Worm (Caenorhabditis elegans) whole organism, midembryonic: ENCODE measurements around the gene iscu-1.

ENCODE experiments used
- T22C8.4 ChIP-seq: fragments of 200-800 bp; sonication (Bioruptor generic); IDR thresholded peaks from 2 replicates; pipeline ENCODE4 v1.3.6; 2022; ENCODE audit warnings: missing genetic modification characterization, missing compliant biosample characterization
- cog-1 ChIP-seq: sonication (generic microtip); optimal IDR thresholded peaks from 2 replicates; lab custom pipeline; 2016; ENCODE audit warnings: missing genetic modification characterization, missing compliant biosample characterization
- flt-1 ChIP-seq: fragments of 200-800 bp; sonication (Bioruptor generic); IDR thresholded peaks from 2 replicates; pipeline ENCODE4 v1.3.6; 2022; ENCODE audit warnings: missing genetic modification characterization, missing compliant biosample characterization
- klf-2 ChIP-seq: fragments of 200-800 bp; sonication (Bioruptor generic); conservative IDR thresholded peaks from 2 replicates; pipeline ENCODE4 v1.3.6; 2022; ENCODE audit warnings: missing genetic modification reagents, missing genetic modification characterization, missing compliant biosample characterization
- med-1 ChIP-seq: sonication (generic microtip); optimal IDR thresholded peaks from 2 replicates; lab custom pipeline; 2017; ENCODE audit warnings: missing genetic modification characterization, mild to moderate bottlenecking, missing compliant biosample characterization, antibody characterized with exemption, missing genetic modification reagents; ENCODE audit not compliant: insufficient read depth
- ref-1 ChIP-seq: fragments of 200-800 bp; sonication (Bioruptor generic); conservative IDR thresholded peaks from 2 replicates; pipeline ENCODE4 v1.3.6; 2022; ENCODE audit warnings: missing genetic modification reagents, missing genetic modification characterization, missing compliant biosample characterization
- tab-1 ChIP-seq: fragments of 200-800 bp; sonication (Bioruptor generic); IDR thresholded peaks from 2 replicates; pipeline ENCODE4 v1.3.6; 2022; ENCODE audit warnings: missing genetic modification characterization, missing compliant biosample characterization
- ztf-23 ChIP-seq: fragments of 200-800 bp; sonication (Bioruptor generic); IDR thresholded peaks from 2 replicates; pipeline ENCODE4 v1.3.6; 2022; ENCODE audit warnings: missing genetic modification reagents, missing genetic modification characterization, missing compliant biosample characterization
- ztf-29 ChIP-seq: fragments of 200-800 bp; sonication (Bioruptor generic); IDR thresholded peaks from 2 replicates; pipeline ENCODE4 v1.3.6; 2022; ENCODE audit warnings: missing genetic modification reagents, missing genetic modification characterization, missing compliant biosample characterization

The iscu-1 gene

ce11 chrIV:13776745-13777144 lies 7.0 kb upstream of the iscu-1 start:
- TF ChIP-seq cog-1 (no peak), ztf-23 (no peak), T22C8.4 (GFP tag; lab: Robert Waterston, UW) (no peak), klf-2 (no peak), tab-1 (GFP tag; lab: Robert Waterston, UW) (no peak), ref-1 (GFP tag; lab: Robert Waterston, UW) (no peak), med-1 (GFP tag; lab: Kevin White, UChicago) (no peak), flt-1 (GFP tag; lab: Robert Waterston, UW) (no peak), ztf-29 (no peak)

DNA sequence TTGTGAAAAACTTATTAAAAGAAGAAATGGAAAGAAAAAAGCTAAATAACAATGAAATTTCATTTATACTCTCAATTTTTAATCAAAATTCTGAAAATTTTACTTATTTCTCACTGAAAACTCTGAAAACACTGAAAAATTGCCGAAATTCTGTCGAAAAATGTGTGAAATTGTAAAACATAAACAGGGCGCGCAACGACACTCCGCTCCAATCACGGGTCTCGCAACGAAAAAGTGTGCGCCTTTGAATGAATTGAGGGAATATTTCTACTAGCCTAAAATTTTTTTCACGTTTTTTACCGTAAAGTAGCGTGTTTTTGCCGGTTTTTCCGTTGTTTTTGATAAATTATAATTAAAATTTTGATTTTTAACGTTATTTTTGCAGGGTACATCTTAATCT lies 6.3 kb upstream of the iscu-1 start, which contains the start of gene rpl-18:
Gene rpl-18 (plus strand): TSS at position 386 of the 400 bp plus-strand sequence.
- TF ChIP-seq med-1 (GFP tag; lab: Kevin White, UChicago) = no peak
- no peak for TF ChIP-seq cog-1
- no peak for TF ChIP-seq tab-1 (GFP tag; lab: Robert Waterston, UW)
- no peak for TF ChIP-seq flt-1 (GFP tag; lab: Robert Waterston, UW)

DNA sequence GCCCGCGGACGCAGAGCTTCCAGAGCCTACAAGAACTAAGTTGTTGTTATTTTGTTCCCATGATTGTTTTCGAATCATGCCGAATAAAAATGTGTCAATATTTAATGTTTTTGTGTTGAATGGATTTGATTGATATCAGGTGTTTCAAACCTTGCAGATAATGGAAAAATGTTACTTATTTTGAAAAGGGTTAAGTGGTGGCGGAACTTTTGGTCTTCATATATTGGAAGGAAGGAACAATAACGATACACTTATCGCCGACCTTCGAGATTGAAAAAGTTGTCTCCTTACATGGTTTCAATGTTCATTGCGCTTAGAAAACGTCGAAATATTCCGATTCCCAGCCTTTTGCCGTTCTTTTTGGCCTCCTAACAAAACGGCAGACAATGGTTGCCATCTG lies 5.1 kb upstream of the iscu-1 start, which contains the start of gene gly-10:
Gene gly-10 (plus strand): TSS at position 387 of the 400 bp plus-strand sequence.
- TF ChIP-seq ztf-23 = no peak
- TF ChIP-seq flt-1 (GFP tag; lab: Robert Waterston, UW) = no peak
- no peak for TF ChIP-seq ztf-29
- TF ChIP-seq med-1 (GFP tag; lab: Kevin White, UChicago) = no peak
- TF ChIP-seq ref-1 (GFP tag; lab: Robert Waterston, UW) = no peak
- TF ChIP-seq T22C8.4 (GFP tag; lab: Robert Waterston, UW) = no peak
- no peak for TF ChIP-seq cog-1
- TF ChIP-seq klf-2 = no peak
- no peak for TF ChIP-seq tab-1 (GFP tag; lab: Robert Waterston, UW)

- TF ChIP-seq med-1 (GFP tag; lab: Kevin White, UChicago) = no peak
- TF ChIP-seq cog-1 = no peak
- no peak for TF ChIP-seq ref-1 (GFP tag; lab: Robert Waterston, UW)
- no peak for TF ChIP-seq T22C8.4 (GFP tag; lab: Robert Waterston, UW)
- no peak for TF ChIP-seq ztf-29
These were observed 1.4 kb upstream of the iscu-1 start for ce11 chrIV:13782319-13782718.

DNA sequence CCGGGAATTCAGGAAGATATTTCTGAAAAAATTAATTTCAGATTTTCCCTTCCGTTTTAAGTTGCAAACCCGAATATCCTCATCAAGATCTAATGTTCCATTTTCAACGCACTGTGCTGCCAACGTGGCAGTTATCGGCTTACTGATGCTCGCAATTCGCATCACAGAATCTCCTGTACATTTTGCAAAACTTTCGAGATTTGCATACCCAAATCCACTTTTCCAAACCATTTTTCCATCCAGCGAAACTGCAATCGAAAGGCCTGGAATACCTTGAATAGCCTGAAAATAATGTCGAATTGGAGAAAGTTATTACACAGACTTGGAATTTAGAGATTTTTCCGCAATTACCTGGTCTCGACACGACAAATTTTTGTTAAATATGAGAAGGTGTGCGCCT lies 1.0 kb downstream of the iscu-1 start:
- TF ChIP-seq ztf-29 = no peak
- no peak for TF ChIP-seq tab-1 (GFP tag; lab: Robert Waterston, UW)
- TF ChIP-seq ref-1 (GFP tag; lab: Robert Waterston, UW) = no peak
- no peak for TF ChIP-seq flt-1 (GFP tag; lab: Robert Waterston, UW)
- TF ChIP-seq med-1 (GFP tag; lab: Kevin White, UChicago) = no peak
- TF ChIP-seq T22C8.4 (GFP tag; lab: Robert Waterston, UW) = no peak
- TF ChIP-seq cog-1 = no peak
- TF ChIP-seq ztf-23 = no peak
- TF ChIP-seq klf-2 = no peak

DNA sequence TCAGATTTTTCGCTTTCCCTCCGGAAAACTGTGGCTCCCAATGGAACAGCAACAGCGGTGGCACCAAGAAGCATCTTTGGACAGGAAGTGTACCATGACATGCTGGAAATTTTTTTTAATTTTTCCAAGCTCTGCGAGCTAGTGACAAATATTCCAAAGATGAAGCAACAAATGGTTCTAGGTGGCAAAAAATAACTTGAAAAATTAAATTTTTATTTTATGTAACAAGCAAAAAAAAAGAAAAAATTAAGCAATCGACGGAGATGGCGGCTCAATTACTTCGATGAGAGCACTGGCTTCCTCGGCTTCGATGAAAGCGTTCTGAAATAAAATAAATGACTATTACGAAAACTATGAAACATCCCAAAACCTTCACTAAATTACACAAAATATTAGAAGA lies 1.8 kb downstream of the iscu-1 start, which contains the start of gene lact-9:
Gene lact-9 (minus strand): TSS at position 101 of the 400 bp plus-strand sequence.
- TF ChIP-seq ztf-23 (no peak), flt-1 (GFP tag; lab: Robert Waterston, UW) (no peak)

- TF ChIP-seq med-1 (GFP tag; lab: Kevin White, UChicago) (no peak), tab-1 (GFP tag; lab: Robert Waterston, UW) (no peak), cog-1 (no peak), ref-1 (GFP tag; lab: Robert Waterston, UW) (no peak), ztf-29 (no peak), ztf-23 (no peak), klf-2 (no peak), T22C8.4 (GFP tag; lab: Robert Waterston, UW) (no peak), flt-1 (GFP tag; lab: Robert Waterston, UW) (no peak)
These were observed 2.9 kb downstream of the iscu-1 start, which contains the start of gene icap-1 for ce11 chrIV:13786690-13787089. Gene icap-1, minus strand, starts transcription at chrIV:13786961.

DNA sequence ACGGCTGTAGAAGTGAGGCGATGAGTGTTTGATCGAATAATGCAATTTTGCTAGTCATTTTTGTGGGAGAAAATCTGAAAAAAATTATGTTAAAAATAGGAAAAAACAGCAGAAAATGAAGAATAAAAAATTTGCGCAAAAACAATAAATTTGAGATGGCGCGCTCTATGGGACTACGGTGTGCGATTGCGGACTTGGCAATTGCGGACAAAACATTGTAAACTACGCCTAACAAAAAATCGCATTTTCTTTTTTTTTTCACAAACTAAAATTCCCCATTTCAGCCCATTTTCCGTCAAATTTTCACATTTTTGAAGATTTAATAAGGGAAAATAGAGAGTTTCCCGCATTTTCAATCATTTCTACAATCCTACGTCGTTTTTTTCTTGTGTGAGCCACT lies 4.9 kb downstream of the iscu-1 start, which contains the start of the genes sas-6 and Y45F10D.7:
Gene sas-6 (minus strand): TSS at position 80 of the 400 bp plus-strand sequence.
Gene Y45F10D.7 (plus strand): TSS at position 256 of the 400 bp plus-strand sequence.
- TF ChIP-seq tab-1 (GFP tag; lab: Robert Waterston, UW) (no peak), flt-1 (GFP tag; lab: Robert Waterston, UW) (peak; percentile 69; the same call in 1 of the 2 replicates), ztf-23 (peak; percentile 60; the same call in 1 of the 2 replicates), klf-2 (0 out of 2 replicates have a peak, but pooled peaks have one; percentile 44)

DNA sequence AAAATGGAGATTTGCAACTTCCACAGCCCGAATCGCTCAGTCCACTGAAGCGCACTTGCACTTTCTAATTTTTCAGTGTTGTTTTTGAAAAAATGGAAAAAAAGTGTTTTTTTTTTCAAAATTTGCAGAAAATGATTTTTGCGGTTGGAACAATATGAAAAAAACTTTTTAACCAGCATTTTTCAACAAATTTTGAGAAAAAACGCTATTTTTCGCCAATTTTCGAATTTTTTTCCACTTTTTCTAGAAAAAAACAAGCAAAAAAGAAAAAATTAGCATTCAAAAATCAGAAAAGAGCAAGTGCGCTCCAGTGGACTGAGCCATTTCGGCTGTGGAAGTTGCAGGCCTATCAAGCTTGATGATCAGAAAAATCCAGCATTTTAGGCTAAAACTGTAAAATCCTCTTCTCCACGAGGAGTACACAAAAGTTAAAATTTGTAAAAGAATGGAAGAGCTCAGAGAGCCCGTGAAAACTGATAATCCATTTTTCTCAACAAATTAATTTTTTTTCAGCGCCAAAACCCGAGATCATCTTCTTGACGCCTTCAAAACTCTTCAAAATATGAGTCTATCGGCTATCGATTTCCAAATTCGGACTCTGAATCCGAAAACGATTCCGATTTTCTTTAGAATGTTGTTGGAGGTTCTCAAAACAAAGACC lies 11.6 kb downstream of the iscu-1 start:
- TF ChIP-seq T22C8.4 (GFP tag; lab: Robert Waterston, UW) = no peak
- no peak for TF ChIP-seq cog-1
- no peak for TF ChIP-seq ztf-23
- no peak for TF ChIP-seq ztf-29
- no peak for TF ChIP-seq med-1 (GFP tag; lab: Kevin White, UChicago)
- TF ChIP-seq tab-1 (GFP tag; lab: Robert Waterston, UW) = no peak
- no peak for TF ChIP-seq klf-2

DNA sequence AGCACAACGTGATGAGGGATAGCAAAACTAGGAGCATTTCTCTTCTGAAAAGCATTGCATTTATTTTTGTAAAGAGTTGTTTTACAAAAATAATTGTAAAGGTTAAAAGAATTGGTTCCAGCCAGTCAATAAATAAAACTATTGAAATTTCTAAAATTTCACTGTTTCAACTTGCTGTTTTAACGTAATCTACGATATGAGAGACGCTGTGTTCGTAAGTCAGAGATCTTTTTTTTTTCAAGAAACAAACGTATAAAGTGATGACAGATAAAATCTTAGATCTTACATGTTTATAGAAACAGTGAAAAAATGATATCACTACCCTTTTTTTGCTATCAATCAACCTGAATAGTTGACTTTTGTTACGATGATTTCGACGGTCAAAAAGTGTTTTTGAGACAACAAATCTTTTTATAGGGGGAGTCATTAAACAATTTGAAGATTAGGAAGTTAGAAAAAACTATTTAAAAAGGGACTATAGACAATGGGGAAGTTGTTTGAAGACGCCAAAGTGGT lies 14.2 kb downstream of the iscu-1 start, which contains the start of gene Y45F10D.6:
Gene Y45F10D.6 (minus strand): TSS at position 51 of the 516 bp plus-strand sequence.
- no peak for TF ChIP-seq ztf-29
- no peak for TF ChIP-seq ztf-23
- no peak for TF ChIP-seq flt-1 (GFP tag; lab: Robert Waterston, UW)
- no peak for TF ChIP-seq klf-2
- TF ChIP-seq ref-1 (GFP tag; lab: Robert Waterston, UW) = no peak
- no peak for TF ChIP-seq cog-1
- no peak for TF ChIP-seq tab-1 (GFP tag; lab: Robert Waterston, UW)
- no peak for TF ChIP-seq T22C8.4 (GFP tag; lab: Robert Waterston, UW)
- TF ChIP-seq med-1 (GFP tag; lab: Kevin White, UChicago) = no peak
